Worm (Caenorhabditis elegans) whole organism, midembryonic: ENCODE results near the gene fipr-2.

Experiments
- T22C8.4 ChIP-seq: fragments of 200-800 bp; sonication (Bioruptor generic); IDR thresholded peaks from 2 replicates; pipeline ENCODE4 v1.3.6; 2022; ENCODE audit warnings: missing genetic modification characterization, missing compliant biosample characterization
- cog-1 ChIP-seq: sonication (generic microtip); optimal IDR thresholded peaks from 2 replicates; lab custom pipeline; 2016; ENCODE audit warnings: missing genetic modification characterization, missing compliant biosample characterization
- flt-1 ChIP-seq: fragments of 200-800 bp; sonication (Bioruptor generic); IDR thresholded peaks from 2 replicates; pipeline ENCODE4 v1.3.6; 2022; ENCODE audit warnings: missing genetic modification characterization, missing compliant biosample characterization
- klf-2 ChIP-seq: fragments of 200-800 bp; sonication (Bioruptor generic); conservative IDR thresholded peaks from 2 replicates; pipeline ENCODE4 v1.3.6; 2022; ENCODE audit warnings: missing genetic modification reagents, missing genetic modification characterization, missing compliant biosample characterization
- med-1 ChIP-seq: sonication (generic microtip); optimal IDR thresholded peaks from 2 replicates; lab custom pipeline; 2017; ENCODE audit warnings: missing genetic modification characterization, mild to moderate bottlenecking, missing compliant biosample characterization, antibody characterized with exemption, missing genetic modification reagents; ENCODE audit not compliant: insufficient read depth
- tab-1 ChIP-seq: fragments of 200-800 bp; sonication (Bioruptor generic); IDR thresholded peaks from 2 replicates; pipeline ENCODE4 v1.3.6; 2022; ENCODE audit warnings: missing genetic modification characterization, missing compliant biosample characterization
- ztf-23 ChIP-seq: fragments of 200-800 bp; sonication (Bioruptor generic); IDR thresholded peaks from 2 replicates; pipeline ENCODE4 v1.3.6; 2022; ENCODE audit warnings: missing genetic modification reagents, missing genetic modification characterization, missing compliant biosample characterization
- ztf-29 ChIP-seq: fragments of 200-800 bp; sonication (Bioruptor generic); IDR thresholded peaks from 2 replicates; pipeline ENCODE4 v1.3.6; 2022; ENCODE audit warnings: missing genetic modification reagents, missing genetic modification characterization, missing compliant biosample characterization

- no peak for TF ChIP-seq ztf-29
- TF ChIP-seq cog-1, result no peak
- TF ChIP-seq ztf-23 (GFP tag; lab: Robert Waterston, UW), result no peak
- no peak; the same call in 1 of the 2 replicates for TF ChIP-seq T22C8.4
- no peak for TF ChIP-seq med-1
- no peak for TF ChIP-seq flt-1 (GFP tag; lab: Robert Waterston, UW)
- no peak for TF ChIP-seq klf-2
- TF ChIP-seq tab-1 (GFP tag; lab: Robert Waterston, UW), result no peak
Measured at ce11 chrV:12352881-12353280, 12.3 kb upstream of the fipr-2 start.
